Worm (Caenorhabditis elegans): ENCODE measurements around the gene K02D10.8.
A peak's percentile ranks its signal among the peaks of the same experiment; 100 is the strongest.

The K02D10.8 gene

DNA sequence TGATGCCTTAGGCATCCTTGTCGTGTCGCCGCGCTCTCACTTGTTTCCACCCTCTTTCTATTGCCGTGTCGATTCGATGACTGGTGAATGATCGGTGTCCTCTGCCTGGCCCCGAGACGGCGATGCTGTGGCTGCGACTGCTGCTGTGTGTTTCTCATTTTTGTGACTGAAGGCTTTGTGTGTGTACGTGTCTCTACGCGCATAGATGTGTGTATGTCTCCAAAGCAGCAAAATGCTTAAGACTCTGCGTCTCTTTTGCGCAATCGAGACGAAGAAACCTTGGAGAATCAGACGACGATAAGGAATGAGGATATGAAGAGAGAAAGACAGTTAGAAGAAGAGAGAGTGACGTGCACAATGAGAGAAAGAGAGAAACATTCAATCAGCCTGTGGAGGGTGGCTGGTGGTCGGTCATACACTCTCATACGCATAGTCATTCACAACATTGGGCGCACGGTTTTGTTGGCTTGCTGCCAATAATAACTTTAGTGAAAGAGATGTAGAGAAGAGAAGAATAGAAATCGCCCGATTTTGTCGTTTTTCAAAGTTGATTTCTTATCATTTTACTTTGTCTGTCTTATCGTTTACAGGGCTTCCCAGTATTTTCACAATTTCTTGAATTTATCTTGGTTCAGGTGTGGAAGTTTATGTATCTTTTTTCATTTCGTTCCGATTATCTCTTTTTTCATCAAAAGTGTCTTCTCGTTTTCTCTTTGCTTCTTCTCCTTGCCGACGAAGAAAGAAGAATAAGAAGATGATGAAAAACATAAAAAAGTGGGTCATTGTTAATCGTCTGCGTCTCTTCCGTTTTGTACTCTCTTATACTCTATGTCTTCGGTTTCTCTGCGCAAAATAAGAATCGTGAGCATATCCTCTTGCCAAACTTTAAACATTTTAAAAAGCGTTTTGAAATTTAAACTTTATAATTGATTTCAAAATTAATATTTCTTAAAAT lies 16.0 kb downstream of the K02D10.8 start:
- TF ChIP-seq D2030.7 (GFP tag; IDR thresholded peaks at IDR 0.05) = no peak
- TF ChIP-seq bed-2 (GFP tag; IDR thresholded peaks at IDR 0.05) = 0 out of 2 replicates have a peak, but pooled peaks have one; percentile 23
- TF ChIP-seq nhr-120 (GFP tag; IDR thresholded peaks at IDR 0.05) = no peak
- no peak for TF ChIP-seq rec-8 (tag; optimal IDR thresholded peaks at IDR 0.05)
- no peak for TF ChIP-seq sdz-38 (tag; optimal IDR thresholded peaks at IDR 0.05)
- TF ChIP-seq cebp-2 (GFP tag; IDR thresholded peaks at IDR 0.05) = no peak
- peak; percentile 53 for TF ChIP-seq snpc-3.4 (tag; optimal IDR thresholded peaks at IDR 0.05)
- no peak for TF ChIP-seq F39B2.1 (GFP tag; IDR thresholded peaks at IDR 0.05)
- TF ChIP-seq ceh-79 (tag; optimal IDR thresholded peaks at IDR 0.05) = no peak
- TF ChIP-seq hlh-26 (GFP tag; conservative IDR thresholded peaks at IDR 0.05) = no peak
- no peak for TF ChIP-seq unc-130 (GFP tag; optimal IDR thresholded peaks at IDR 0.05)
- TF ChIP-seq lag-1 (GFP tag; IDR thresholded peaks at IDR 0.05) = 0 out of 2 replicates have a peak, but pooled peaks have one; percentile 56
- TF ChIP-seq pbrm-1 (GFP tag; IDR thresholded peaks at IDR 0.05) = peak; percentile 79
- no peak for TF ChIP-seq Y95B8A.8 (GFP tag; IDR thresholded peaks at IDR 0.05)
- TF ChIP-seq pha-4 (tag; optimal IDR thresholded peaks at IDR 0.05) = peak; percentile 90
- TF ChIP-seq rpc-1 (optimal IDR thresholded peaks at IDR 0.05) = no peak
- TF ChIP-seq rpc-1 (tag; optimal IDR thresholded peaks at IDR 0.05) = no peak
- no peak for TF ChIP-seq sptf-2 (GFP tag; optimal IDR thresholded peaks at IDR 0.05)
- peak; percentile 97 for TF ChIP-seq zfh-2 (GFP tag; conservative IDR thresholded peaks at IDR 0.05)
- TF ChIP-seq ets-4 (GFP tag; optimal IDR thresholded peaks at IDR 0.05) = peak; percentile 78
- TF ChIP-seq ama-1 (optimal IDR thresholded peaks at IDR 0.05) = no peak
- TF ChIP-seq ama-1 (GFP tag; optimal IDR thresholded peaks at IDR 0.05) = no peak
- TF ChIP-seq madf-10 (tag; optimal IDR thresholded peaks at IDR 0.05) = peak; percentile 88
- peak; percentile 98 for TF ChIP-seq atf-7 (tag; optimal IDR thresholded peaks at IDR 0.05)
- TF ChIP-seq F57A8.1 (GFP tag; optimal IDR thresholded peaks at IDR 0.05) = no peak
- peak; percentile 94 for TF ChIP-seq chd-7 (tag; optimal IDR thresholded peaks at IDR 0.05)
- TF ChIP-seq T07F8.4 (tag; optimal IDR thresholded peaks at IDR 0.05) = no peak
- TF ChIP-seq F10E7.11 (tag; optimal IDR thresholded peaks at IDR 0.05) = no peak
- TF ChIP-seq ztf-18 (tag; optimal IDR thresholded peaks at IDR 0.05) = peak; percentile 77
- no peak for TF ChIP-seq ztf-25 (GFP tag; IDR thresholded peaks at IDR 0.05)
- no peak for TF ChIP-seq ccch-3 (GFP tag; optimal IDR thresholded peaks at IDR 0.05)
- TF ChIP-seq let-526 (GFP tag; IDR thresholded peaks at IDR 0.05) = no peak; the same call in none of the 2 replicates
- peak; percentile 87 to 92 for TF ChIP-seq let-607 (tag; optimal IDR thresholded peaks at IDR 0.05)
- no peak for TF ChIP-seq ZK185.1 (tag; optimal IDR thresholded peaks at IDR 0.05; ENCODE audit: poor library complexity, severe bottlenecking)
- no peak for TF ChIP-seq egl-18 (GFP tag; IDR thresholded peaks at IDR 0.05)
- TF ChIP-seq gei-17 (GFP tag; optimal IDR thresholded peaks at IDR 0.05) = peak; percentile 73
- TF ChIP-seq hrde-1 (tag; optimal IDR thresholded peaks at IDR 0.05; ENCODE audit: borderline replicate concordance) = no peak
- no peak for TF ChIP-seq ztf-28 (GFP tag; IDR thresholded peaks at IDR 0.05)
- no peak for TF ChIP-seq lsl-1 (GFP tag; optimal IDR thresholded peaks at IDR 0.05)
- TF ChIP-seq attf-3 (GFP tag; conservative IDR thresholded peaks at IDR 0.05) = peak; percentile 17; the same call in 1 of the 2 replicates
- no peak for TF ChIP-seq mxl-1 (tag; optimal IDR thresholded peaks at IDR 0.05)
- no peak for TF ChIP-seq aptf-3 (GFP tag; IDR thresholded peaks at IDR 0.05)
- TF ChIP-seq madf-8 (GFP tag; conservative IDR thresholded peaks at IDR 0.05) = no peak
- no peak for TF ChIP-seq cebp-1 (GFP tag; IDR thresholded peaks at IDR 0.05)
- peak; percentile 92 for TF ChIP-seq cebp-1 (tag; optimal IDR thresholded peaks at IDR 0.05)
- peak; percentile 48 for TF ChIP-seq snpc-1.3 (tag; optimal IDR thresholded peaks at IDR 0.05; ENCODE audit: insufficient read depth)
- TF ChIP-seq lin-54 (GFP tag; optimal IDR thresholded peaks at IDR 0.05) = peak; percentile 67

Data from whole organism, young adult.